Worm (Caenorhabditis elegans): ENCODE measurements around the gene Y25C1A.2.

DNA sequence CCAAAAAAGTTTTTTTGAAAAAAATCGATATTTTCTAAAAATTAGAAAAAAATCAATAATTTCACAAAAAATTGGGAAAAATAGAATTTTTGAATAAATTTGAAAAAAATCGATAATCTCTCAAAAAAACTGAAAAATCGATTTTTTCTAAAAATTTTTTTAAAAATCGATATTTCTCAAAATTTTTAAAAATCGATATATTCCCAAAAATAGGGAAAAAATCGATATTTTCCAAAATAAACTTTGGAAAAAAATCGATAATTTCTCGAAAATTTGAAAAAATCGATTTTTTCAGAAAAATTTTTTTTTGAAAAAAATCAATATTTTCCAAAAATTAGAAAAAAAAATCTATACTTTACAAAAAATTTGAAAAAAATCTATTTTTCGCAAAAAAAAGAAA is 47.8 kb upstream of the Y25C1A.2 start:
- TF ChIP-seq him-1 (tag; optimal IDR thresholded peaks at IDR 0.05) (no peak), dao-5 (tag; optimal IDR thresholded peaks at IDR 0.05) (no peak), W03F9.2 (tag; optimal IDR thresholded peaks at IDR 0.05) (no peak)
